Fruit fly (Drosophila melanogaster) whole organism, wandering third instar larva: ENCODE data around the gene Cpr65Az.

Experiments
- Abd-B ChIP-seq: fragments of >200 bp; optimal IDR thresholded peaks from 2 replicates; lab custom pipeline; 2017; ENCODE audit warnings: missing biosample characterization, missing genetic modification characterization
- CG9705 ChIP-seq: fragments of 200-800 bp; sonication (Bioruptor generic); optimal IDR thresholded peaks from 2 replicates; lab custom pipeline; 2018; ENCODE audit warnings: missing biosample characterization, mild to moderate bottlenecking, missing genetic modification characterization
- Dif ChIP-seq: fragments of 200-275, 200-300 bp; sonication (Bioruptor generic); optimal IDR thresholded peaks from 2 replicates; lab custom pipeline; 2018; ENCODE audit warnings: missing biosample characterization, missing genetic modification characterization; ENCODE audit not compliant: partially characterized antibody
- HLH106 ChIP-seq: fragments of 200-800 bp; optimal IDR thresholded peaks from 3 replicates; lab custom pipeline; 2019; ENCODE audit warnings: missing biosample characterization, mild to moderate bottlenecking, missing genetic modification characterization, moderate library complexity
- Mio ChIP-seq: sonication (Bioruptor generic); optimal IDR thresholded peaks from 2 replicates; lab custom pipeline; 2016; ENCODE audit warnings: missing biosample characterization, missing genetic modification characterization
- Myc ChIP-seq: fragments of >200 bp; optimal IDR thresholded peaks from 2 replicates; lab custom pipeline; 2017
- N ChIP-seq: fragments of >200 bp; optimal IDR thresholded peaks from 2 replicates; lab custom pipeline; 2018; ENCODE audit warnings: missing biosample characterization, missing external identifiers, missing genetic modification characterization
- Vsx2 ChIP-seq: fragments of 200-300, 225-300 bp; sonication (Bioruptor generic); optimal IDR thresholded peaks from 2 replicates; lab custom pipeline; 2018; ENCODE audit warnings: missing biosample characterization, missing genetic modification characterization; ENCODE audit not compliant: partially characterized antibody
- dmrt93B ChIP-seq: fragments of 200-800 bp; sonication (Bioruptor generic); optimal IDR thresholded peaks from 2 replicates; lab custom pipeline; 2018; ENCODE audit warnings: missing biosample characterization, mild to moderate bottlenecking, missing genetic modification characterization
- h ChIP-seq: fragments of 200-800 bp; sonication (Bioruptor generic); optimal IDR thresholded peaks from 3 replicates; lab custom pipeline; 2016; ENCODE audit warnings: missing biosample characterization, mild to moderate bottlenecking, missing genetic modification characterization
- lola ChIP-seq: fragments of >200 bp; optimal IDR thresholded peaks from 2 replicates; lab custom pipeline; 2017; ENCODE audit warnings: missing biosample characterization, missing genetic modification characterization
- pan ChIP-seq: fragments of >200 bp; optimal IDR thresholded peaks from 2 replicates; lab custom pipeline; 2017
- psq ChIP-seq: fragments of 200-800 bp; sonication (Bioruptor generic); optimal IDR thresholded peaks from 3 replicates; lab custom pipeline; 2017; ENCODE audit warnings: missing biosample characterization, mild to moderate bottlenecking, missing genetic modification characterization, moderate library complexity
- sage ChIP-seq: fragments of 200-800 bp; sonication (Bioruptor generic); optimal IDR thresholded peaks from 2 replicates; lab custom pipeline; 2016; ENCODE audit warnings: missing biosample characterization, mild to moderate bottlenecking, missing genetic modification characterization

- TF ChIP-seq lola (GFP tag; lab: Kevin White, UChicago) (no peak), Myc (lab: Kevin White, UChicago) (no peak), h (GFP tag; lab: Kevin White, UChicago) (no peak), Abd-B (GFP tag; lab: Kevin White, UChicago) (no peak), CG9705 (GFP tag; lab: Kevin White, UChicago) (no peak), sage (GFP tag; lab: Kevin White, UChicago) (no peak), HLH106 (tag; lab: Kevin White, UChicago) (no peak), Vsx2 (GFP tag; lab: Kevin White, UChicago) (no peak), dmrt93B (GFP tag; lab: Kevin White, UChicago) (no peak), pan (lab: Kevin White, UChicago) (no peak), psq (GFP tag; lab: Kevin White, UChicago) (no peak), Mio (GFP tag; lab: Kevin White, UChicago) (no peak), Dif (GFP tag; lab: Kevin White, UChicago) (no peak), N (GFP tag; lab: Kevin White, UChicago) (no peak)
Observed at dm6 chr3L:6138586-6138985, 22.0 kb upstream of the Cpr65Az start.
